Fruit fly (Drosophila melanogaster) whole organism, embryonic: ENCODE measurements around the gene E2f2.

Experiments
- Asciz ChIP-seq: fragments of 200-800 bp; sonication (Bioruptor generic); optimal IDR thresholded peaks from 2 replicates; lab custom pipeline; 2017; ENCODE audit warnings: missing biosample characterization, mild to moderate bottlenecking, missing genetic modification characterization, missing genetic modification reagents
- B-H2 ChIP-seq: fragments of 200-800 bp; sonication (Bioruptor generic); optimal IDR thresholded peaks from 2 replicates; lab custom pipeline; 2018; ENCODE audit warnings: missing biosample characterization, mild to moderate bottlenecking, missing genetic modification characterization
- CG1024 ChIP-seq: fragments of 200-800 bp; sonication (Bioruptor generic); IDR thresholded peaks from 2 replicates; pipeline ENCODE4 v1.3.6; 2022; ENCODE audit warnings: missing biosample characterization, missing genetic modification characterization
- CG10462 ChIP-seq: fragments of 200-800 bp; sonication (Bioruptor generic); optimal IDR thresholded peaks from 2 replicates; lab custom pipeline; 2016; ENCODE audit warnings: missing biosample characterization, missing genetic modification characterization
- CG11723 ChIP-seq: fragments of 200-800 bp; sonication (Bioruptor generic); optimal IDR thresholded peaks from 2 replicates; lab custom pipeline; 2017; ENCODE audit warnings: missing biosample characterization, mild to moderate bottlenecking, missing genetic modification characterization
- CG12299 ChIP-seq: fragments of 200-800 bp; sonication (Bioruptor generic); optimal IDR thresholded peaks from 2 replicates; lab custom pipeline; 2018; ENCODE audit warnings: missing biosample characterization, mild to moderate bottlenecking, missing genetic modification characterization
- CG12391 ChIP-seq: fragments of 200-800 bp; sonication (Bioruptor generic); optimal IDR thresholded peaks from 3 replicates; lab custom pipeline; 2018; ENCODE audit warnings: missing biosample characterization, mild to moderate bottlenecking, missing genetic modification characterization, moderate library complexity
- CG12769 ChIP-seq: fragments of 200-800 bp; sonication (Bioruptor generic); optimal IDR thresholded peaks from 2 replicates; lab custom pipeline; 2019; ENCODE audit warnings: missing biosample characterization, mild to moderate bottlenecking, missing genetic modification characterization, moderate library complexity
- CG13296 ChIP-seq: fragments of 200-800 bp; sonication (Bioruptor generic); optimal IDR thresholded peaks from 3 replicates; lab custom pipeline; 2018; ENCODE audit warnings: missing biosample characterization, mild to moderate bottlenecking, missing genetic modification characterization
- CG13424 ChIP-seq: fragments of 200-800 bp; sonication (Bioruptor generic); optimal IDR thresholded peaks from 2 replicates; lab custom pipeline; 2019; ENCODE audit warnings: missing biosample characterization, mild to moderate bottlenecking, missing genetic modification characterization, moderate library complexity
- CG13894 ChIP-seq: fragments of 200-800 bp; sonication (Bioruptor generic); optimal IDR thresholded peaks from 3 replicates; lab custom pipeline; 2018; ENCODE audit warnings: missing biosample characterization, mild to moderate bottlenecking, missing genetic modification characterization, moderate library complexity
- CG15514 ChIP-seq: fragments of 200-800 bp; sonication (Bioruptor generic); optimal IDR thresholded peaks from 3 replicates; lab custom pipeline; 2017; ENCODE audit warnings: missing biosample characterization, missing genetic modification characterization, mild to moderate bottlenecking, moderate library complexity, missing genetic modification reagents
- CG18619 ChIP-seq: fragments of 200-800 bp; sonication (Bioruptor generic); optimal IDR thresholded peaks from 3 replicates; lab custom pipeline; 2017; ENCODE audit warnings: missing biosample characterization, mild to moderate bottlenecking, missing genetic modification characterization
- CG2116 ChIP-seq: fragments of 200-800 bp; sonication (Bioruptor generic); optimal IDR thresholded peaks from 3 replicates; lab custom pipeline; 2018; ENCODE audit warnings: missing biosample characterization, mild to moderate bottlenecking, missing genetic modification characterization
- CG2199 ChIP-seq: fragments of 200-800 bp; sonication (Bioruptor generic); IDR thresholded peaks from 3 replicates; pipeline ENCODE4 v1.3.6; 2022; ENCODE audit warnings: missing biosample characterization, missing genetic modification characterization
- CG30403 ChIP-seq: fragments of 200-800 bp; sonication (Bioruptor generic); optimal IDR thresholded peaks from 3 replicates; lab custom pipeline; 2016; ENCODE audit warnings: missing biosample characterization, missing genetic modification characterization
- CG3281 ChIP-seq: fragments of 200-800 bp; sonication (Bioruptor generic); optimal IDR thresholded peaks from 3 replicates; lab custom pipeline; 2017; ENCODE audit warnings: missing biosample characterization, mild to moderate bottlenecking, missing genetic modification characterization
- CG33213 ChIP-seq: fragments of 200-800 bp; sonication (Bioruptor generic); optimal IDR thresholded peaks from 3 replicates; lab custom pipeline; 2016; ENCODE audit warnings: missing biosample characterization, missing genetic modification characterization
- CG3407 ChIP-seq: fragments of 200-800 bp; sonication (Bioruptor generic); optimal IDR thresholded peaks from 2 replicates; lab custom pipeline; 2018; ENCODE audit warnings: missing biosample characterization, mild to moderate bottlenecking, missing genetic modification characterization
- CG34422 ChIP-seq: fragments of 200-800 bp; sonication (Bioruptor generic); IDR thresholded peaks from 3 replicates; pipeline ENCODE4 v1.3.6; 2022; ENCODE audit warnings: missing biosample characterization, missing genetic modification characterization
- CG4282 ChIP-seq: fragments of 200-800 bp; sonication (Bioruptor generic); optimal IDR thresholded peaks from 2 replicates; lab custom pipeline; 2016; ENCODE audit warnings: missing biosample characterization, missing genetic modification characterization
- CG6765 ChIP-seq: fragments of 200-800 bp; sonication (Bioruptor generic); optimal IDR thresholded peaks from 3 replicates; lab custom pipeline; 2017; ENCODE audit warnings: missing biosample characterization, mild to moderate bottlenecking, missing genetic modification characterization
- CG6854 ChIP-seq: fragments of 200-800 bp; sonication (Bioruptor generic); optimal IDR thresholded peaks from 3 replicates; lab custom pipeline; 2017; ENCODE audit warnings: missing biosample characterization, mild to moderate bottlenecking, missing genetic modification characterization
- CG8924 ChIP-seq: fragments of 200-800 bp; optimal IDR thresholded peaks from 3 replicates; lab custom pipeline; 2019; ENCODE audit warnings: missing biosample characterization, mild to moderate bottlenecking, missing genetic modification characterization, moderate library complexity
- Dad ChIP-seq: fragments of 200-800 bp; sonication (Bioruptor generic); optimal IDR thresholded peaks from 3 replicates; lab custom pipeline; 2016; ENCODE audit warnings: missing biosample characterization, missing genetic modification characterization
- Dll ChIP-seq: fragments of 200-800 bp; sonication (Bioruptor generic); IDR thresholded peaks from 4 replicates; pipeline ENCODE4 v1.3.6; 2022; ENCODE audit warnings: missing biosample characterization, missing genetic modification characterization; ENCODE audit not compliant: partially characterized antibody
- Fer3 ChIP-seq: fragments of 200-800 bp; sonication (Bioruptor generic); optimal IDR thresholded peaks from 2 replicates; lab custom pipeline; 2018; ENCODE audit warnings: missing biosample characterization, mild to moderate bottlenecking, missing genetic modification characterization, moderate library complexity
- Hand ChIP-seq: fragments of 200-800 bp; sonication (Bioruptor generic); optimal IDR thresholded peaks from 2 replicates; lab custom pipeline; 2017; ENCODE audit warnings: mild to moderate bottlenecking, missing biosample characterization, missing genetic modification reagents, missing genetic modification characterization
- Hsf ChIP-seq: fragments of 200-800 bp; sonication (Bioruptor generic); optimal IDR thresholded peaks from 3 replicates; lab custom pipeline; 2016; ENCODE audit warnings: missing biosample characterization, missing genetic modification characterization
- Lhr ChIP-seq: fragments of 200-800 bp; sonication (Bioruptor generic); optimal IDR thresholded peaks from 3 replicates; lab custom pipeline; 2017; ENCODE audit warnings: mild to moderate bottlenecking, missing biosample characterization, missing genetic modification reagents, missing genetic modification characterization
- MESR4 ChIP-seq: fragments of 200-800 bp; sonication (Bioruptor generic); optimal IDR thresholded peaks from 2 replicates; lab custom pipeline; 2018; ENCODE audit warnings: missing biosample characterization, mild to moderate bottlenecking, missing genetic modification characterization, moderate library complexity
- NK7.1 ChIP-seq: fragments of 200-800 bp; sonication (Bioruptor generic); optimal IDR thresholded peaks from 3 replicates; lab custom pipeline; 2016; ENCODE audit warnings: missing biosample characterization, missing genetic modification characterization
- Ptx1 ChIP-seq: fragments of 200-800 bp; sonication (Bioruptor generic); IDR thresholded peaks from 2 replicates; pipeline ENCODE4 v1.3.6; 2022; ENCODE audit warnings: missing biosample characterization, missing genetic modification characterization
- Sox100B ChIP-seq: fragments of 200-800 bp; sonication (Bioruptor generic); optimal IDR thresholded peaks from 3 replicates; lab custom pipeline; 2018; ENCODE audit warnings: missing biosample characterization, mild to moderate bottlenecking, missing genetic modification characterization
- Usf ChIP-seq: fragments of 200-800 bp; sonication (Bioruptor generic); optimal IDR thresholded peaks from 2 replicates; lab custom pipeline; 2017; ENCODE audit warnings: missing genotype, missing biosample characterization, missing genetic modification characterization
- cad ChIP-seq: fragments of >200 bp; optimal IDR thresholded peaks from 2 replicates; lab custom pipeline; 2017; ENCODE audit warnings: missing biosample characterization, missing genetic modification characterization
- cato ChIP-seq: fragments of 200-800 bp; sonication (Bioruptor generic); optimal IDR thresholded peaks from 2 replicates; lab custom pipeline; 2016; ENCODE audit warnings: missing biosample characterization, missing genetic modification characterization, borderline replicate concordance
- croc ChIP-seq: fragments of 200-800 bp; sonication (Bioruptor generic); conservative IDR thresholded peaks from 3 replicates; pipeline ENCODE4 v1.3.6; 2022; ENCODE audit warnings: missing biosample characterization, missing genetic modification characterization
- dati ChIP-seq: fragments of 200-800 bp; sonication (Bioruptor generic); IDR thresholded peaks from 2 replicates; pipeline ENCODE4 v1.3.6; 2022; ENCODE audit warnings: missing biosample characterization, missing genetic modification characterization
- gt ChIP-seq: fragments of 200-800 bp; sonication (Bioruptor generic); IDR thresholded peaks from 2 replicates; pipeline ENCODE4 v1.3.6; 2022; ENCODE audit warnings: missing biosample characterization, missing genetic modification characterization
- hbn ChIP-seq: fragments of 200-800 bp; sonication (Bioruptor generic); IDR thresholded peaks from 2 replicates; pipeline ENCODE4 v1.3.6; 2022; ENCODE audit warnings: missing biosample characterization, missing genetic modification characterization; ENCODE audit not compliant: partially characterized antibody
- hkb ChIP-seq, 2 experiments: fragments of 200-800 bp in 1 of 2; fragments of >200 bp in 1 of 2; sonication (Bioruptor generic) in 1 of 2; IDR thresholded peaks in 1 of 2; optimal IDR thresholded peaks in 1 of 2; 2 replicates each; pipeline versions ENCODE4 v1.3.6 to Lab custom; 2017 to 2022; ENCODE audit warnings: missing biosample characterization in 1 of 2, missing genetic modification characterization in 1 of 2
- inv ChIP-seq: fragments of 200-800 bp; sonication (Bioruptor generic); IDR thresholded peaks from 2 replicates; pipeline ENCODE4 v1.3.6; 2022; ENCODE audit warnings: missing biosample characterization, missing genetic modification characterization; ENCODE audit not compliant: partially characterized antibody
- kah ChIP-seq: fragments of 200-800 bp; sonication (Bioruptor generic); optimal IDR thresholded peaks from 2 replicates; lab custom pipeline; 2018; ENCODE audit warnings: missing biosample characterization, mild to moderate bottlenecking, missing genetic modification characterization
- peb ChIP-seq: fragments of 200-800 bp; sonication (Bioruptor generic); IDR thresholded peaks from 2 replicates; pipeline ENCODE4 v1.3.6; 2022; ENCODE audit warnings: missing biosample characterization, missing genetic modification characterization
- ranshi ChIP-seq: fragments of 200-800 bp; sonication (Bioruptor generic); IDR thresholded peaks from 2 replicates; pipeline ENCODE4 v1.3.6; 2022; ENCODE audit warnings: missing biosample characterization, missing genetic modification characterization
- rib ChIP-seq: fragments of 200-800 bp; sonication (Bioruptor generic); IDR thresholded peaks from 2 replicates; pipeline ENCODE4 v1.3.6; 2022; ENCODE audit warnings: missing biosample characterization, missing genetic modification characterization
- ro ChIP-seq: fragments of 200-800 bp; sonication (Bioruptor generic); IDR thresholded peaks from 2 replicates; pipeline ENCODE4 v1.3.6; 2022; ENCODE audit warnings: missing biosample characterization, missing genetic modification characterization
- stc ChIP-seq: fragments of 200-800 bp; sonication (Bioruptor generic); IDR thresholded peaks from 2 replicates; pipeline ENCODE4 v1.3.6; 2022; ENCODE audit warnings: missing biosample characterization, missing genetic modification characterization
- wdn ChIP-seq: fragments of 200-800 bp; sonication (Bioruptor generic); IDR thresholded peaks from 2 replicates; pipeline ENCODE4 v1.3.6; 2022; ENCODE audit warnings: missing biosample characterization, missing genetic modification characterization

E2f2 gene

DNA sequence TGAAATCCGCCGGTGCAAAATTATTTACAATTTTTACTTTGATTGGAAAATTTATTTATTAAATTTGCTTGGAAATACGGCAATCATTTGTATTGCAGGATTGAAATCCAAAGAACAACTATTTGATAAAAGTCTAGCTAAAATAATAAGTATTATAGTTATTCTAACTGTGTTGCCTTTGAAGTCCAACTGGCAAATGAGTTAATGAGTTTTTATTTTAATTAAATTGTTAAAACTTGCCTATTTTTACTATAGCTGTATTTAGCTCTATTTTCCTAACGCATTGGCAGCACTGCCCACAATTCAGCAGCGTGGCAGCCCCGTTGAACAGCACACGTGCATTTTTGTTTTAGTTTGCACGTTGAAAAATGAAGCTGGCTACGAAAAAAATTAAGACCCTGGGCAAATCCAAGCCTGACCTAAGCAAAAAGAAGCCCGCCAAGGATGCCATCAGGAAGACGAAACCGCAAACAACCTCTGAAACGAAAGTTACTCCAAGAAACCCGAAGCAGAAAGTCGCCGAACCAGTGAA is 6.8 kb upstream of the E2f2 start, which contains the start of gene Noc2 (continued):
- no peak for TF ChIP-seq ro
- TF ChIP-seq Sox100B (GFP tag; lab: Kevin White, UChicago) = peak; percentile 56
- TF ChIP-seq dati (GFP tag; lab: Robert Waterston, UW) = no peak
- no peak for TF ChIP-seq stc (GFP tag; lab: Robert Waterston, UW)
- peak; percentile 64 for TF ChIP-seq CG13424 (tag; lab: Kevin White, UChicago)
- TF ChIP-seq Usf (GFP tag; lab: Kevin White, UChicago) = peak; percentile 24
- TF ChIP-seq wdn (GFP tag; lab: Robert Waterston, UW) = no peak
- TF ChIP-seq CG18619 (GFP tag; lab: Kevin White, UChicago) = peak; percentile 43
- TF ChIP-seq Dll = no peak
- TF ChIP-seq CG6765 (GFP tag; lab: Kevin White, UChicago) = peak; percentile 53
- peak; percentile 16 for TF ChIP-seq Fer3 (tag; lab: Kevin White, UChicago)
- TF ChIP-seq ranshi (GFP tag; lab: Robert Waterston, UW) = peak; percentile 56; the same call in 1 of the 2 replicates
- TF ChIP-seq CG8924 (tag; lab: Kevin White, UChicago) = peak; percentile 50
- TF ChIP-seq CG2199 (GFP tag; lab: Robert Waterston, UW) = no peak
- TF ChIP-seq CG10462 (GFP tag; lab: Kevin White, UChicago) = peak; percentile 6
- no peak for TF ChIP-seq cad (GFP tag; lab: Kevin White, UChicago)
- TF ChIP-seq Asciz = no peak
- no peak for TF ChIP-seq croc (GFP tag; lab: Robert Waterston, UW)
- peak; percentile 6 for TF ChIP-seq CG12769
- TF ChIP-seq CG3281 (GFP tag; lab: Kevin White, UChicago) = peak; percentile 58
- no peak for TF ChIP-seq CG13894
- TF ChIP-seq CG12299 (tag; lab: Kevin White, UChicago) = no peak
- no peak for TF ChIP-seq hbn (GFP tag; lab: Robert Waterston, UW)
- 0 out of 2 replicates have a peak, but pooled peaks have one; percentile 22 for TF ChIP-seq gt
- no peak for TF ChIP-seq Dad (GFP tag; lab: Kevin White, UChicago)
- TF ChIP-seq CG1024 (GFP tag; lab: Robert Waterston, UW) = peak; percentile 60
- no peak for TF ChIP-seq NK7.1
- TF ChIP-seq B-H2 (GFP tag; lab: Kevin White, UChicago) = peak; percentile 7
- peak; percentile 63 for TF ChIP-seq CG30403
- no peak for TF ChIP-seq CG3407 (GFP tag; lab: Kevin White, UChicago)
- peak; percentile 37 for TF ChIP-seq CG15514
- TF ChIP-seq CG12391 (tag; lab: Kevin White, UChicago) = peak; percentile 60
- no peak for TF ChIP-seq peb (GFP tag; lab: Robert Waterston, UW)
- TF ChIP-seq inv (GFP tag; lab: Robert Waterston, UW) = no peak
- no peak for TF ChIP-seq Hand (GFP tag; lab: Kevin White, UChicago)
- peak; percentile 4 for TF ChIP-seq kah (GFP tag; lab: Kevin White, UChicago)
- TF ChIP-seq CG11723 = no peak
- no peak for TF ChIP-seq cato (GFP tag; lab: Kevin White, UChicago)
- peak; percentile 43 for TF ChIP-seq Hsf (GFP tag; lab: Kevin White, UChicago)
- peak; percentile 21 for TF ChIP-seq CG13296
- TF ChIP-seq CG4282 (GFP tag; lab: Kevin White, UChicago) = no peak
- TF ChIP-seq rib (GFP tag; lab: Robert Waterston, UW) = no peak
- TF ChIP-seq CG34422 (GFP tag; lab: Robert Waterston, UW) = peak; percentile 60; the same call in 2 of the 3 replicates
- TF ChIP-seq MESR4 (GFP tag; lab: Kevin White, UChicago) = peak; percentile 74
- TF ChIP-seq CG6854 (GFP tag; lab: Kevin White, UChicago) = no peak
- peak; percentile 15 for TF ChIP-seq Lhr (GFP tag; lab: Kevin White, UChicago)
- TF ChIP-seq CG2116 (GFP tag; lab: Kevin White, UChicago) = peak; percentile 41
- peak; percentile 61 for TF ChIP-seq Ptx1 (GFP tag; lab: Robert Waterston, UW)
- no peak for TF ChIP-seq hkb (optimal IDR thresholded peaks at IDR 0.05; lab: Kevin White, UChicago)
- peak; percentile 43; the same call in 1 of the 2 replicates for TF ChIP-seq hkb (GFP tag; IDR thresholded peaks at IDR 0.05; lab: Robert Waterston, UW)
- TF ChIP-seq CG33213 (GFP tag; lab: Kevin White, UChicago) = peak; percentile 45
